Worm (Caenorhabditis elegans) whole organism, L4 larva: ENCODE results near the gene T05A7.6.
A peak's percentile ranks its signal among the peaks of the same experiment; 100 is the strongest.

ENCODE experiments used
- D1046.2 ChIP-seq: fragments of 200-800 bp; sonication (Bioruptor generic); IDR thresholded peaks from 2 replicates; pipeline ENCODE4 v1.3.6; 2022; ENCODE audit warnings: missing genetic modification characterization, missing compliant biosample characterization
- T20F7.1 ChIP-seq: fragments of 200-800 bp; sonication (Bioruptor generic); optimal IDR thresholded peaks from 2 replicates; lab custom pipeline; 2018; ENCODE audit warnings: mild to moderate bottlenecking, missing genetic modification characterization, missing compliant biosample characterization
- Y5F2A.4 ChIP-seq: fragments of 200-800 bp; sonication (Bioruptor generic); optimal IDR thresholded peaks from 2 replicates; lab custom pipeline; 2018; ENCODE audit warnings: mild to moderate bottlenecking, missing genetic modification characterization, missing compliant biosample characterization
- ZK337.2 ChIP-seq: fragments of 200-800 bp; sonication (Bioruptor generic); IDR thresholded peaks from 2 replicates; pipeline ENCODE4 v1.3.6; 2022; ENCODE audit warnings: missing genetic modification reagents, missing genetic modification characterization, missing compliant biosample characterization
- aha-1 ChIP-seq: fragments of 150-350 bp; peaks from one replicate; lab custom pipeline; 2014; ENCODE audit warnings: missing biosample characterization, missing genetic modification characterization
- attf-4 ChIP-seq: sonication (generic microtip); optimal IDR thresholded peaks from 3 replicates; lab custom pipeline; 2017; ENCODE audit warnings: missing biosample characterization, missing genetic modification characterization
- ceh-20 ChIP-seq: fragments of 200-800 bp; sonication (Bioruptor generic); IDR thresholded peaks from 2 replicates; pipeline ENCODE4 v1.3.6; 2022; ENCODE audit warnings: missing genetic modification reagents, missing genetic modification characterization, missing compliant biosample characterization
- ceh-62 ChIP-seq: sonication (generic microtip); optimal IDR thresholded peaks from 2 replicates; lab custom pipeline; 2017; ENCODE audit warnings: missing biosample characterization, missing genetic modification characterization
- ceh-82 ChIP-seq: sonication (generic microtip); optimal IDR thresholded peaks from 2 replicates; lab custom pipeline; 2017; ENCODE audit warnings: missing biosample characterization, missing genetic modification characterization
- cey-2 ChIP-seq: sonication (generic microtip); optimal IDR thresholded peaks from 3 replicates; lab custom pipeline; 2017; ENCODE audit warnings: missing genetic modification characterization, mild to moderate bottlenecking, missing compliant biosample characterization, antibody characterized with exemption, borderline replicate concordance; ENCODE audit not compliant: insufficient read depth
- ctbp-1 ChIP-seq: fragments of 200-800 bp; sonication (Bioruptor generic); IDR thresholded peaks from 2 replicates; pipeline ENCODE4 v1.3.6; 2022; ENCODE audit warnings: missing genetic modification reagents, missing genetic modification characterization, missing compliant biosample characterization
- daf-12 ChIP-seq: fragments of 150-350 bp; optimal IDR thresholded peaks from 2 replicates; lab custom pipeline; 2014; ENCODE audit warnings: missing biosample characterization, missing genetic modification reagents, missing genetic modification characterization
- daf-16 ChIP-seq, 3 experiments: sonication (generic microtip); optimal IDR thresholded peaks; 2 replicates each; lab custom pipeline; 2016 to 2017; ENCODE audit warnings: missing genetic modification characterization in 3 of 3, missing genetic modification reagents in 3 of 3, mild to moderate bottlenecking in 2 of 3, missing compliant biosample characterization in 2 of 3, missing biosample characterization in 1 of 3, moderate library complexity in 1 of 3
- daf-8 ChIP-seq: fragments of 200-800 bp; sonication (Bioruptor generic); IDR thresholded peaks from 2 replicates; pipeline ENCODE4 v1.3.6; 2022; ENCODE audit warnings: missing genetic modification characterization, missing compliant biosample characterization
- dmd-6 ChIP-seq: fragments of 200-800 bp; sonication (Bioruptor generic); IDR thresholded peaks from 2 replicates; pipeline ENCODE4 v1.3.6; 2022; ENCODE audit warnings: missing genetic modification reagents, missing genetic modification characterization, missing compliant biosample characterization
- dmd-8 ChIP-seq: fragments of 200-800 bp; sonication (Bioruptor generic); IDR thresholded peaks from 2 replicates; pipeline ENCODE4 v1.3.6; 2022; ENCODE audit warnings: missing genetic modification characterization, missing compliant biosample characterization
- dmd-9 ChIP-seq: fragments of 200-800 bp; sonication (Bioruptor generic); IDR thresholded peaks from 2 replicates; pipeline ENCODE4 v1.3.6; 2022; ENCODE audit warnings: missing genetic modification reagents, missing genetic modification characterization, missing compliant biosample characterization
- dpl-1 ChIP-seq: fragments of 150-350 bp; optimal IDR thresholded peaks from 2 replicates; lab custom pipeline; 2014; ENCODE audit warnings: missing biosample characterization, missing genetic modification reagents, missing genetic modification characterization
- dve-1 ChIP-seq: sonication (generic microtip); optimal IDR thresholded peaks from 2 replicates; lab custom pipeline; 2017; ENCODE audit warnings: antibody characterized with exemption, mild to moderate bottlenecking, missing genetic modification characterization, missing compliant biosample characterization; ENCODE audit not compliant: insufficient read depth
- fkh-10 ChIP-seq: fragments of 150-350 bp; optimal IDR thresholded peaks from 2 replicates; lab custom pipeline; 2014; ENCODE audit warnings: missing biosample characterization, missing genetic modification reagents, missing genetic modification characterization
- gei-8 ChIP-seq: fragments of 200-800 bp; sonication (Bioruptor generic); optimal IDR thresholded peaks from 2 replicates; lab custom pipeline; 2018; ENCODE audit warnings: mild to moderate bottlenecking, missing genetic modification characterization, missing compliant biosample characterization
- hif-1 ChIP-seq, 2 experiments: sonication (generic microtip); optimal IDR thresholded peaks; 2 replicates each; lab custom pipeline; 2016 to 2017; ENCODE audit warnings: missing compliant biosample characterization in 2 of 2, missing genetic modification characterization in 2 of 2, missing genetic modification reagents in 2 of 2, missing genotype in 2 of 2, mild to moderate bottlenecking in 1 of 2
- lin-38 ChIP-seq: fragments of 200-800 bp; sonication (Bioruptor generic); IDR thresholded peaks from 2 replicates; pipeline ENCODE4 v1.3.6; 2022; ENCODE audit warnings: missing genetic modification reagents, missing genetic modification characterization, missing compliant biosample characterization
- lin-39 ChIP-seq: fragments of 150-350 bp; optimal IDR thresholded peaks from 2 replicates; lab custom pipeline; 2014; ENCODE audit warnings: missing biosample characterization, missing genetic modification reagents, missing genetic modification characterization
- mdl-1 ChIP-seq, 2 experiments: fragments of 150-350 bp in 1 of 2; sonication (generic microtip) in 1 of 2; optimal IDR thresholded peaks; 2 replicates each; lab custom pipeline; 2014 to 2017; ENCODE audit warnings: missing biosample characterization in 2 of 2, missing genetic modification characterization in 2 of 2
- mdt-29 ChIP-seq: fragments of 200-800 bp; sonication (Bioruptor generic); IDR thresholded peaks from 2 replicates; pipeline ENCODE4 v1.3.6; 2022; ENCODE audit warnings: missing genetic modification reagents, missing genetic modification characterization, missing compliant biosample characterization
- mep-1 ChIP-seq: fragments of 150-350 bp; sonication (generic microtip); optimal IDR thresholded peaks from 3 replicates; lab custom pipeline; 2014; ENCODE audit warnings: missing biosample characterization, missing genetic modification characterization
- mes-2 ChIP-seq: sonication (generic microtip); optimal IDR thresholded peaks from 2 replicates; lab custom pipeline; 2016; ENCODE audit warnings: missing genotype, mild to moderate bottlenecking, missing genetic modification characterization, missing compliant biosample characterization; ENCODE audit not compliant: poor library complexity, severe bottlenecking
- nhr-111 ChIP-seq: fragments of 200-800 bp; sonication (Bioruptor generic); optimal IDR thresholded peaks from 2 replicates; lab custom pipeline; 2018; ENCODE audit warnings: mild to moderate bottlenecking, missing genetic modification characterization, missing compliant biosample characterization
- nhr-237 ChIP-seq: sonication (generic microtip); optimal IDR thresholded peaks from 2 replicates; lab custom pipeline; 2017; ENCODE audit warnings: missing biosample characterization, missing genetic modification characterization
- nhr-28 ChIP-seq: fragments of 150-350 bp; optimal IDR thresholded peaks from 2 replicates; lab custom pipeline; 2014; ENCODE audit warnings: missing biosample characterization, missing genetic modification characterization
- nhr-42 ChIP-seq: fragments of 200-800 bp; sonication (Bioruptor generic); IDR thresholded peaks from 2 replicates; pipeline ENCODE4 v1.3.6; 2022; ENCODE audit warnings: missing genetic modification characterization, missing compliant biosample characterization
- nhr-48 ChIP-seq: sonication (generic microtip); optimal IDR thresholded peaks from 2 replicates; lab custom pipeline; 2016; ENCODE audit warnings: mild to moderate bottlenecking, missing genetic modification characterization, missing compliant biosample characterization
- nhr-76 ChIP-seq: fragments of 150-350 bp; optimal IDR thresholded peaks from 2 replicates; lab custom pipeline; 2014; ENCODE audit warnings: missing biosample characterization, missing genetic modification characterization
- nhr-77 ChIP-seq: fragments of 150-350 bp; optimal IDR thresholded peaks from 2 replicates; lab custom pipeline; 2014; ENCODE audit warnings: missing biosample characterization, missing genetic modification characterization
- skn-1 ChIP-seq: fragments of 150-350 bp; optimal IDR thresholded peaks from 2 replicates; lab custom pipeline; 2014; ENCODE audit warnings: missing biosample characterization, missing genetic modification characterization
- snpc-4 ChIP-seq: fragments of 150-350 bp; optimal IDR thresholded peaks from 2 replicates; lab custom pipeline; 2014; ENCODE audit warnings: missing biosample characterization, missing genetic modification characterization
- spr-1 ChIP-seq: sonication (generic microtip); optimal IDR thresholded peaks from 2 replicates; lab custom pipeline; 2016; ENCODE audit warnings: mild to moderate bottlenecking, missing genetic modification characterization, missing compliant biosample characterization
- spr-3 ChIP-seq: fragments of 200-800 bp; sonication (Bioruptor generic); optimal IDR thresholded peaks from 2 replicates; lab custom pipeline; 2018; ENCODE audit warnings: mild to moderate bottlenecking, missing genetic modification characterization, missing compliant biosample characterization
- tra-1 ChIP-seq: fragments of 200-800 bp; sonication (Bioruptor generic); IDR thresholded peaks from 2 replicates; pipeline ENCODE4 v1.3.6; 2022; ENCODE audit warnings: missing genetic modification reagents, missing genetic modification characterization, missing compliant biosample characterization
- unc-130 ChIP-seq: sonication (generic microtip); optimal IDR thresholded peaks from 2 replicates; lab custom pipeline; 2016; ENCODE audit warnings: missing genetic modification reagents, missing genetic modification characterization, missing compliant biosample characterization
- ztf-7 ChIP-seq: fragments of 150-350 bp; optimal IDR thresholded peaks from 2 replicates; lab custom pipeline; 2014; ENCODE audit warnings: missing biosample characterization, missing genetic modification characterization

Gene T05A7.6

ce11 chrII:4648785-4649184 lies 22.8 kb downstream of the T05A7.6 start, which contains the start of gene lgc-27:
Gene lgc-27, plus strand, starts transcription at chrII:4649085.
- no peak for TF ChIP-seq lin-39 (tag; lab: Kevin White, UChicago)
- no peak for TF ChIP-seq fkh-10 (GFP tag; lab: Kevin White, UChicago)
- no peak for TF ChIP-seq dmd-8 (GFP tag; lab: Robert Waterston, UW)
- TF ChIP-seq dpl-1 (GFP tag; lab: Kevin White, UChicago): no peak
- no peak for TF ChIP-seq T20F7.1 (GFP tag; lab: Kevin White, UChicago)
- no peak for TF ChIP-seq aha-1 (tag; lab: Kevin White, UChicago)
- no peak for TF ChIP-seq Y5F2A.4
- no peak for TF ChIP-seq tra-1
- TF ChIP-seq nhr-237: no peak
- TF ChIP-seq nhr-48 (tag; lab: Kevin White, UChicago): no peak
- TF ChIP-seq nhr-76 (tag; lab: Kevin White, UChicago): no peak
- no peak for TF ChIP-seq ztf-7 (tag; lab: Kevin White, UChicago)
- TF ChIP-seq ceh-82 (tag; lab: Kevin White, UChicago): no peak
- TF ChIP-seq spr-3 (GFP tag; lab: Kevin White, UChicago): no peak
- no peak for TF ChIP-seq dmd-9 (GFP tag; lab: Robert Waterston, UW)
- TF ChIP-seq dmd-6 (GFP tag; lab: Robert Waterston, UW): no peak
- no peak for TF ChIP-seq daf-16 (GFP tag; optimal IDR thresholded peaks at IDR 0.05; lab: Kevin White, UChicago)
- TF ChIP-seq daf-16 (tag; optimal IDR thresholded peaks at IDR 0.05; lab: Kevin White, UChicago): no peak
- TF ChIP-seq nhr-28 (tag; lab: Kevin White, UChicago): no peak

DNA sequence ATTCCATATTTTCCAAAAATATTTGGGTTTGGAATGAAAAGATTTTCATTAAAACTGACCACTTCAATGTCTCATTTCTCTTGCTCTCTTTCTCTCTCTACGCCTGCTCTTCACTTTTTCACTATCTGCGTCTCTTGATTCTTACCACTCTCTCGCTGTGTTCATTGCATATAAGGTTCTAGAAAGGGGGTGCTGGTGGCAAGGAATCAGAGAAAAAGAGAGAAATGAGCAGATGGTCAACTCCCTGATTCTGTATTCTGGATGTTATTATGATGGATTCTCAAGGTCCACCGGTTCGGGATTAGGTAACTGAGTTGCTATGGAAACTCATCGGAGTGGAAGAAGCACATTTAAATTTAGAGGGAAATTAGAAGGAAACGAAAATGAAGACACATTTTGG lies 30.8 kb downstream of the T05A7.6 start:
- TF ChIP-seq nhr-42 (GFP tag; lab: Robert Waterston, UW): no peak
- TF ChIP-seq nhr-77 (tag; lab: Kevin White, UChicago): no peak
- TF ChIP-seq skn-1: no peak
- no peak for TF ChIP-seq lin-38 (GFP tag; lab: Robert Waterston, UW)
- no peak for TF ChIP-seq D1046.2 (GFP tag; lab: Robert Waterston, UW)
- TF ChIP-seq fkh-10 (GFP tag; lab: Kevin White, UChicago): no peak
- TF ChIP-seq spr-1 (tag; lab: Kevin White, UChicago): no peak

DNA sequence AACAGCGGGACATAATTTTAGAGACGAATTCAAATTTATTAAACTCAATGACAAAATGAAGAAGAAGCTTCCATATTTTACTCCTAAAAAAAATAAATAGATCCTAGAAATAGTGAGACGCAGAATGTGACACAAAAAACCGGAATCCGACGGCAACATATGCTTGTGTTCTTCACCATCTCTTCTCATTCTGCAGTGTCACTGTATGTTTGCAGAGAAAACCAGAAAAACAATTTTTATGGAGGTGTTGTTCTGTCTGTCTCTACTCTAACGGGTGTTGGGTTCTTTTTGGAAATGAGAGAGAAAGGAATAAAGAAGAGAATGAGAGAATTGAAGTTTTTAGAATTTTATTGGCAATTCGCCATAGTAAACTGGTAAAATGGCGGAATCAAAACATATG lies 32.7 kb downstream of the T05A7.6 start:
- TF ChIP-seq ctbp-1 (no peak), nhr-111 (GFP tag; lab: Kevin White, UChicago) (no peak), mep-1 (tag; lab: Kevin White, UChicago) (no peak), ceh-62 (tag; lab: Kevin White, UChicago) (no peak), gei-8 (GFP tag; lab: Kevin White, UChicago) (no peak), spr-3 (GFP tag; lab: Kevin White, UChicago) (no peak), hif-1 (tag; optimal IDR thresholded peaks at IDR 0.05; lab: Kevin White, UChicago) (no peak), dve-1 (tag; lab: Kevin White, UChicago) (no peak), daf-8 (GFP tag; lab: Robert Waterston, UW) (no peak), attf-4 (tag; lab: Kevin White, UChicago) (no peak), mdt-29 (no peak), nhr-28 (tag; lab: Kevin White, UChicago) (peak; percentile 49), snpc-4 (tag; lab: Kevin White, UChicago) (no peak), mdl-1 (tag; optimal IDR thresholded peaks at IDR 0.05; lab: Kevin White, UChicago) (no peak), unc-130 (GFP tag; lab: Kevin White, UChicago) (no peak), ceh-20 (GFP tag; lab: Robert Waterston, UW) (no peak), mes-2 (tag; lab: Kevin White, UChicago) (no peak), daf-16 (GFP tag; optimal IDR thresholded peaks at IDR 0.05; lab: Kevin White, UChicago) (no peak), daf-16 (tag; optimal IDR thresholded peaks at IDR 0.05; lab: Kevin White, UChicago) (peak; percentile 74), cey-2 (tag; lab: Kevin White, UChicago) (no peak), ZK337.2 (GFP tag; lab: Robert Waterston, UW) (no peak), daf-12 (no peak), aha-1 (tag; lab: Kevin White, UChicago) (peak; percentile 15), dmd-8 (GFP tag; lab: Robert Waterston, UW) (no peak)
